Worm (Caenorhabditis elegans): ENCODE results near the gene nhr-175.

DNA sequence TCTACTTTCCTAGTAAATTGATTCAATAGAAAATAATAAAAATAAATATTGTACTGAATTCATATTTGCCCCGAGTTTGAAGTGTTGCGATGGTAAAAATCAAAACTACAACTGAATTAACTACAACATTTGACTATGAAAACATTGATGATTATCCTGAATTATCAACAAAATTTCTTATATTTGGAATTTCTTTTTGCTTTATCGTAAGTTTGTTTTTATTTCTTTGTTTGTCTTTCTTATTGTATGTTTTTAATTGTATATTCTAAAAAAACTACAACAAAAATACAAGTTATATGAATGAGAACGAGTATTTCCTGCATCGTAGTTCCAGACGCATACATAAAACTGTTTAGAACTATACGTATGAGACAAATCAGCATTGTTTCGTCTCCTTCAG, 29.3 kb upstream of the nhr-175 start, which contains the start of gene srx-128:
- TF ChIP-seq mep-1 (tag; optimal IDR thresholded peaks at IDR 0.05) (no peak), unc-39 (tag; optimal IDR thresholded peaks at IDR 0.05) (no peak), nhr-237 (tag; optimal IDR thresholded peaks at IDR 0.05) (no peak), nhr-28 (tag; optimal IDR thresholded peaks at IDR 0.05) (no peak), mls-2 (tag; optimal IDR thresholded peaks at IDR 0.05) (no peak), snpc-4 (tag; optimal IDR thresholded peaks at IDR 0.05) (no peak)

Data from whole organism, mixed stage, embryonic.